Fruit fly (Drosophila melanogaster) whole organism, embryonic: ENCODE data around the gene Rpt5.

Experiments
- Awh ChIP-seq: fragments of 200-800 bp; sonication (Bioruptor generic); IDR thresholded peaks from 2 replicates; pipeline ENCODE4, ENCODE4 v1.3.6; 2022; ENCODE audit warnings: missing biosample characterization, missing genetic modification characterization
- C15 ChIP-seq: fragments of 200-800 bp; sonication (Bioruptor generic); IDR thresholded peaks from 3 replicates; pipeline ENCODE4 v1.3.6; 2022; ENCODE audit warnings: missing biosample characterization, missing genetic modification characterization
- CG11723 ChIP-seq: fragments of 200-800 bp; sonication (Bioruptor generic); optimal IDR thresholded peaks from 2 replicates; lab custom pipeline; 2017; ENCODE audit warnings: missing biosample characterization, mild to moderate bottlenecking, missing genetic modification characterization
- CG12104 ChIP-seq: fragments of 200-800 bp; sonication (Bioruptor generic); optimal IDR thresholded peaks from 3 replicates; lab custom pipeline; 2016; ENCODE audit warnings: missing biosample characterization, missing genetic modification characterization
- CG14965 ChIP-seq: fragments of 200-800 bp; sonication (Bioruptor generic); optimal IDR thresholded peaks from 2 replicates; lab custom pipeline; 2016; ENCODE audit warnings: missing biosample characterization, missing genetic modification characterization, borderline replicate concordance
- CG16813 ChIP-seq: fragments of 200-800 bp; sonication (Bioruptor generic); IDR thresholded peaks from 3 replicates; pipeline ENCODE4 v1.3.6; 2022; ENCODE audit warnings: missing biosample characterization, missing genetic modification characterization; ENCODE audit not compliant: partially characterized antibody
- CG16815 ChIP-seq: fragments of 200-800 bp; sonication (Bioruptor generic); optimal IDR thresholded peaks from 3 replicates; lab custom pipeline; 2017; ENCODE audit warnings: missing biosample characterization, mild to moderate bottlenecking, missing genetic modification characterization
- CG17359 ChIP-seq: fragments of 200-800 bp; sonication (Bioruptor generic); optimal IDR thresholded peaks from 3 replicates; lab custom pipeline; 2018; ENCODE audit warnings: missing biosample characterization, mild to moderate bottlenecking, missing genetic modification characterization, moderate library complexity
- CG17385 ChIP-seq: fragments of 200-800 bp; sonication (Bioruptor generic); optimal IDR thresholded peaks from 3 replicates; lab custom pipeline; 2018; ENCODE audit warnings: missing biosample characterization, mild to moderate bottlenecking, missing genetic modification characterization
- CG1792 ChIP-seq: fragments of 200-800 bp; sonication (Bioruptor generic); optimal IDR thresholded peaks from 2 replicates; lab custom pipeline; 2016; ENCODE audit warnings: missing biosample characterization, missing genetic modification characterization
- CG18619 ChIP-seq: fragments of 200-800 bp; sonication (Bioruptor generic); optimal IDR thresholded peaks from 3 replicates; lab custom pipeline; 2017; ENCODE audit warnings: missing biosample characterization, mild to moderate bottlenecking, missing genetic modification characterization
- CG43689 ChIP-seq: fragments of 200-800 bp; sonication (Bioruptor generic); IDR thresholded peaks from 2 replicates; pipeline ENCODE4 v1.3.6; 2022; ENCODE audit warnings: missing biosample characterization, missing genetic modification characterization
- CG4404 ChIP-seq: fragments of 200-800 bp; sonication (Bioruptor generic); IDR thresholded peaks from 2 replicates; pipeline ENCODE4 v1.3.6; 2022; ENCODE audit warnings: missing biosample characterization, missing genetic modification characterization
- CG4424 ChIP-seq: fragments of 200-800 bp; sonication (Bioruptor generic); optimal IDR thresholded peaks from 3 replicates; lab custom pipeline; 2016; ENCODE audit warnings: missing biosample characterization, missing genetic modification characterization
- CG4707 ChIP-seq: fragments of 200-800 bp; sonication (Bioruptor generic); optimal IDR thresholded peaks from 2 replicates; lab custom pipeline; 2018; ENCODE audit warnings: missing biosample characterization, mild to moderate bottlenecking, missing genetic modification characterization, moderate library complexity
- CG6854 ChIP-seq: fragments of 200-800 bp; sonication (Bioruptor generic); optimal IDR thresholded peaks from 3 replicates; lab custom pipeline; 2017; ENCODE audit warnings: missing biosample characterization, mild to moderate bottlenecking, missing genetic modification characterization
- CG9609 ChIP-seq: fragments of 200-800 bp; sonication (Bioruptor generic); optimal IDR thresholded peaks from 3 replicates; lab custom pipeline; 2016; ENCODE audit warnings: missing biosample characterization, missing genetic modification characterization
- CHES-1-like ChIP-seq: fragments of 200-800 bp; sonication (Bioruptor generic); optimal IDR thresholded peaks from 2 replicates; lab custom pipeline; 2016; ENCODE audit warnings: missing biosample characterization, missing genetic modification characterization
- Dek ChIP-seq: fragments of 200-800 bp; sonication (Bioruptor generic); optimal IDR thresholded peaks from 3 replicates; lab custom pipeline; 2019; ENCODE audit warnings: missing biosample characterization, mild to moderate bottlenecking, missing genetic modification characterization, moderate library complexity
- Fer2 ChIP-seq: fragments of 200-800 bp; sonication (Bioruptor generic); optimal IDR thresholded peaks from 2 replicates; lab custom pipeline; 2018; ENCODE audit warnings: missing biosample characterization, mild to moderate bottlenecking, missing genetic modification characterization, moderate library complexity
- HHEX ChIP-seq: fragments of 200-800 bp; sonication (Bioruptor generic); optimal IDR thresholded peaks from 3 replicates; lab custom pipeline; 2017; ENCODE audit warnings: missing biosample characterization, mild to moderate bottlenecking, missing genetic modification characterization, missing genetic modification reagents
- HLH4C ChIP-seq: fragments of 200-800 bp; sonication (Bioruptor generic); IDR thresholded peaks from 3 replicates; pipeline ENCODE4 v1.3.6; 2022; ENCODE audit warnings: missing biosample characterization, missing genetic modification characterization; ENCODE audit not compliant: partially characterized antibody
- Hey ChIP-seq: fragments of 200-800 bp; sonication (Bioruptor generic); optimal IDR thresholded peaks from 3 replicates; lab custom pipeline; 2018; ENCODE audit warnings: missing biosample characterization, mild to moderate bottlenecking, missing genetic modification characterization
- HmgZ ChIP-seq: fragments of 200-800 bp; sonication (Bioruptor generic); optimal IDR thresholded peaks from 2 replicates; lab custom pipeline; 2018; ENCODE audit warnings: missing biosample characterization, mild to moderate bottlenecking, missing genetic modification characterization
- Hr51 ChIP-seq, 2 experiments: fragments of 200-800 bp; sonication (Bioruptor generic); optimal IDR thresholded peaks; 2 replicates in 1 of 2; 3 replicates in 1 of 2; lab custom pipeline; 2016 to 2018; ENCODE audit warnings: missing biosample characterization in 2 of 2, missing genetic modification characterization in 2 of 2, mild to moderate bottlenecking in 1 of 2, moderate library complexity in 1 of 2
- Jarid2 ChIP-seq: fragments of 200-800 bp; sonication (Bioruptor generic); optimal IDR thresholded peaks from 3 replicates; lab custom pipeline; 2017; ENCODE audit warnings: mild to moderate bottlenecking, missing biosample characterization, missing genetic modification reagents, missing genetic modification characterization
- Kr ChIP-seq: fragments of 200-800 bp; sonication (Bioruptor generic); optimal IDR thresholded peaks from 2 replicates; lab custom pipeline; 2017; ENCODE audit warnings: missing biosample characterization, mild to moderate bottlenecking, missing genetic modification characterization
- Oli ChIP-seq: fragments of 200-800 bp; sonication (Bioruptor generic); optimal IDR thresholded peaks from 2 replicates; lab custom pipeline; 2018; ENCODE audit warnings: missing biosample characterization, mild to moderate bottlenecking, missing genetic modification characterization, moderate library complexity
- Sry-β ChIP-seq: fragments of 200-800 bp; sonication (Bioruptor generic); optimal IDR thresholded peaks from 2 replicates; lab custom pipeline; 2018; ENCODE audit warnings: missing biosample characterization, mild to moderate bottlenecking, missing genetic modification characterization, moderate library complexity
- TFAM ChIP-seq: fragments of 200-800 bp; sonication (Bioruptor generic); optimal IDR thresholded peaks from 2 replicates; lab custom pipeline; 2017; ENCODE audit warnings: missing biosample characterization, missing genetic modification characterization, inconsistent platforms
- al ChIP-seq: fragments of 200-800 bp; sonication (Bioruptor generic); IDR thresholded peaks from 2 replicates; pipeline ENCODE4 v1.3.6; 2022; ENCODE audit warnings: missing biosample characterization, missing genetic modification characterization
- chif ChIP-seq, 2 experiments: fragments of 200-800 bp; sonication (Bioruptor generic); optimal IDR thresholded peaks; 3 replicates each; lab custom pipeline; 2016; ENCODE audit warnings: missing biosample characterization in 2 of 2, missing genetic modification characterization in 2 of 2
- chm ChIP-seq: fragments of 200-800 bp; sonication (Bioruptor generic); IDR thresholded peaks from 2 replicates; pipeline ENCODE4 v1.3.6; 2022; ENCODE audit warnings: missing biosample characterization, missing genetic modification characterization
- crc ChIP-seq: fragments of 200-800 bp; sonication (Bioruptor generic); optimal IDR thresholded peaks from 2 replicates; lab custom pipeline; 2016; ENCODE audit warnings: missing biosample characterization, missing genetic modification characterization
- dmrt11E ChIP-seq: fragments of 200-800 bp; sonication (Bioruptor generic); optimal IDR thresholded peaks from 3 replicates; lab custom pipeline; 2018; ENCODE audit warnings: missing biosample characterization, mild to moderate bottlenecking, missing genetic modification characterization, moderate library complexity
- kay ChIP-seq: fragments of 200-800 bp; sonication (Bioruptor generic); optimal IDR thresholded peaks from 2 replicates; lab custom pipeline; 2016; ENCODE audit warnings: missing biosample characterization, missing genetic modification characterization
- ken ChIP-seq: fragments of 200-800 bp; sonication (Bioruptor generic); IDR thresholded peaks from 3 replicates; pipeline ENCODE4 v1.3.6; 2022; ENCODE audit warnings: missing biosample characterization, missing genetic modification characterization
- mld ChIP-seq: fragments of 200-800 bp; sonication (Bioruptor generic); IDR thresholded peaks from 3 replicates; pipeline ENCODE4 v1.3.6; 2022; ENCODE audit warnings: missing biosample characterization, missing genetic modification characterization; ENCODE audit not compliant: partially characterized antibody
- nau ChIP-seq: fragments of 200-800 bp; sonication (Bioruptor generic); optimal IDR thresholded peaks from 3 replicates; lab custom pipeline; 2017; ENCODE audit warnings: missing biosample characterization, mild to moderate bottlenecking, missing genetic modification characterization, missing genetic modification reagents
- pan ChIP-seq, 4 experiments: fragments of >200 bp in 3 of 4; fragments of 200-800 bp in 1 of 4; sonication (Bioruptor generic) in 1 of 4; optimal IDR thresholded peaks in 3 of 4; IDR thresholded peaks in 1 of 4; 2 replicates each; pipeline versions ENCODE4 v1.3.6 to Lab custom; 2017 to 2022; ENCODE audit warnings: missing biosample characterization in 2 of 4, missing genetic modification characterization in 2 of 4, mixed read lengths in 1 of 4
- pfk ChIP-seq: fragments of 200-800 bp; sonication (Bioruptor generic); optimal IDR thresholded peaks from 2 replicates; lab custom pipeline; 2018; ENCODE audit warnings: missing biosample characterization, mild to moderate bottlenecking, missing genetic modification characterization, moderate library complexity
- salm ChIP-seq: fragments of 200-800 bp; sonication (Bioruptor generic); optimal IDR thresholded peaks from 2 replicates; lab custom pipeline; 2018; ENCODE audit warnings: missing biosample characterization, mild to moderate bottlenecking, missing genetic modification characterization
- sd ChIP-seq: fragments of 200-800 bp; sonication (Bioruptor generic); optimal IDR thresholded peaks from 3 replicates; lab custom pipeline; 2018; ENCODE audit warnings: missing biosample characterization, mild to moderate bottlenecking, missing genetic modification characterization, moderate library complexity
- sens ChIP-seq: fragments of 200-800 bp; sonication (Bioruptor generic); peaks from one replicate; lab custom pipeline; 2016; ENCODE audit warnings: missing biosample characterization, missing genetic modification characterization
- sens-2 ChIP-seq: fragments of 200-800 bp; sonication (Bioruptor generic); IDR thresholded peaks from 2 replicates; pipeline ENCODE4 v1.3.6; 2022; ENCODE audit warnings: missing biosample characterization, missing genetic modification characterization
- slbo ChIP-seq: fragments of 200-800 bp; sonication (Bioruptor generic); IDR thresholded peaks from 2 replicates; pipeline ENCODE4 v1.3.6; 2022; ENCODE audit warnings: missing biosample characterization, missing genetic modification characterization
- sob ChIP-seq: fragments of 200-800 bp; sonication (Bioruptor generic); IDR thresholded peaks from 2 replicates; pipeline ENCODE4 v1.3.6; 2022; ENCODE audit warnings: missing biosample characterization, missing genetic modification characterization
- wek ChIP-seq: fragments of 200-800 bp; sonication (Bioruptor generic); optimal IDR thresholded peaks from 3 replicates; lab custom pipeline; 2018; ENCODE audit warnings: missing biosample characterization, mild to moderate bottlenecking, missing genetic modification characterization, moderate library complexity
- z ChIP-seq: fragments of 200-800 bp; sonication (Bioruptor generic); IDR thresholded peaks from 3 replicates; pipeline ENCODE4 v1.3.6; 2022; ENCODE audit warnings: missing biosample characterization, missing genetic modification characterization

Rpt5 gene

dm6 chr3R:23781466-23781935, 28.8 kb downstream of the Rpt5 start, which contains the start of the genes Nup98-96 and mbc (continued):
- TF ChIP-seq sens (GFP tag; lab: Kevin White, UChicago), result peak; percentile 99
- TF ChIP-seq sob, result peak; percentile 82
- TF ChIP-seq Jarid2 (GFP tag; lab: Kevin White, UChicago), result peak; percentile 97
- no peak for TF ChIP-seq CG6854 (GFP tag; lab: Kevin White, UChicago)
- TF ChIP-seq Awh, result 0 out of 2 replicates have a peak, but pooled peaks have one; percentile 17
- TF ChIP-seq kay (GFP tag; lab: Kevin White, UChicago), result peak; percentile 71
- peak; percentile 93 for TF ChIP-seq CG9609 (GFP tag; lab: Kevin White, UChicago)
- TF ChIP-seq al (GFP tag; lab: Robert Waterston, UW), result peak; percentile 76
- peak; percentile 73 to 93 for TF ChIP-seq chif (GFP tag; optimal IDR thresholded peaks at IDR 0.05; lab: Kevin White, UChicago)
- peak; percentile 82 for TF ChIP-seq Dek (tag; lab: Kevin White, UChicago)
- peak; percentile 53 for TF ChIP-seq CG17385 (GFP tag; lab: Kevin White, UChicago)
- peak; percentile 60 for TF ChIP-seq Sry-β (GFP tag; lab: Kevin White, UChicago)
- peak; percentile 94 for TF ChIP-seq CHES-1-like (GFP tag; lab: Kevin White, UChicago)
- peak; percentile 83 for TF ChIP-seq dmrt11E (tag; lab: Kevin White, UChicago)
- peak; percentile 82 for TF ChIP-seq Oli (tag; lab: Kevin White, UChicago)
- peak; percentile 70 for TF ChIP-seq crc (GFP tag; lab: Kevin White, UChicago)
- TF ChIP-seq CG17359 (tag; lab: Kevin White, UChicago), result peak; percentile 73
- TF ChIP-seq Hey (tag; lab: Kevin White, UChicago), result peak; percentile 28
- TF ChIP-seq Fer2, result peak; percentile 62
- TF ChIP-seq CG14965 (GFP tag; lab: Kevin White, UChicago), result peak; percentile 47
- TF ChIP-seq chm, result peak; percentile 86
- peak; percentile 83 for TF ChIP-seq ken (GFP tag; lab: Robert Waterston, UW)
- TF ChIP-seq CG16815 (GFP tag; lab: Kevin White, UChicago), result peak; percentile 87
- peak; percentile 93 for TF ChIP-seq slbo (GFP tag; lab: Robert Waterston, UW)
- peak; percentile 54; the same call in 2 of the 3 replicates for TF ChIP-seq HLH4C (GFP tag; lab: Robert Waterston, UW)
- peak; percentile 62; the same call in 1 of the 3 replicates for TF ChIP-seq C15 (GFP tag; lab: Robert Waterston, UW)
- peak; percentile 81 for TF ChIP-seq CG18619 (GFP tag; lab: Kevin White, UChicago)
- TF ChIP-seq sens-2 (GFP tag; lab: Robert Waterston, UW), result peak; percentile 65
- TF ChIP-seq CG4424 (GFP tag; lab: Kevin White, UChicago), result peak; percentile 86
- no peak for TF ChIP-seq Kr (GFP tag; lab: Kevin White, UChicago)
- TF ChIP-seq TFAM, result peak; percentile 50
- peak; percentile 76 for TF ChIP-seq sd (tag; lab: Kevin White, UChicago)
- peak; percentile 70 for TF ChIP-seq CG11723
- peak; percentile 80 to 85 for TF ChIP-seq Hr51 (GFP tag; optimal IDR thresholded peaks at IDR 0.05; lab: Kevin White, UChicago)
- TF ChIP-seq mld (GFP tag; lab: Robert Waterston, UW), result no peak
- peak; percentile 54 for TF ChIP-seq HHEX
- TF ChIP-seq CG4404 (GFP tag; lab: Robert Waterston, UW), result peak; percentile 88
- TF ChIP-seq CG12104 (GFP tag; lab: Kevin White, UChicago), result peak; percentile 63
- no peak for TF ChIP-seq nau (GFP tag; lab: Kevin White, UChicago)
- TF ChIP-seq CG4707 (GFP tag; lab: Kevin White, UChicago), result peak; percentile 50
- peak; percentile 90 for TF ChIP-seq HmgZ (tag; lab: Kevin White, UChicago)
- peak; percentile 66; the same call in 1 of the 3 replicates for TF ChIP-seq z
- peak; percentile 57 for TF ChIP-seq pfk (GFP tag; lab: Kevin White, UChicago)
- no peak; the same call in 2 of the 3 replicates for TF ChIP-seq CG16813
- peak; percentile 88 for TF ChIP-seq CG1792
- TF ChIP-seq pan (optimal IDR thresholded peaks at IDR 0.05; lab: Kevin White, UChicago), result no peak
- TF ChIP-seq pan (GFP tag; optimal IDR thresholded peaks at IDR 0.05 in 1 of 2, IDR thresholded peaks at IDR 0.05 in 1 of 2), result peak in 1 of 2 experiments; percentile 79
- peak; percentile 93 for TF ChIP-seq wek
- peak; percentile 63 for TF ChIP-seq salm (tag; lab: Kevin White, UChicago)
- TF ChIP-seq CG43689, result no peak
